Worm (Caenorhabditis elegans) whole organism, L3 larva: ENCODE measurements around the gene R04E5.9.
A peak's percentile ranks its signal among the peaks of the same experiment; 100 is the strongest.

Experiments
- R02D3.7 ChIP-seq: fragments of 150-350 bp; optimal IDR thresholded peaks from 2 replicates; lab custom pipeline; 2014; ENCODE audit warnings: missing biosample characterization, missing genetic modification characterization
- ZK546.5 ChIP-seq: sonication (generic microtip); optimal IDR thresholded peaks from 2 replicates; lab custom pipeline; 2017; ENCODE audit warnings: missing biosample characterization, missing genetic modification characterization
- aly-2 ChIP-seq: fragments of 150-350 bp; optimal IDR thresholded peaks from 2 replicates; lab custom pipeline; 2014; ENCODE audit warnings: missing biosample characterization, missing genetic modification characterization
- ama-1 ChIP-seq: fragments of 150-350 bp; optimal IDR thresholded peaks from 2 replicates; lab custom pipeline; 2018
- ceh-16 ChIP-seq: sonication (generic microtip); optimal IDR thresholded peaks from 2 replicates; lab custom pipeline; 2017; ENCODE audit warnings: missing biosample characterization, missing genetic modification characterization
- ceh-82 ChIP-seq: fragments of 150-350 bp; optimal IDR thresholded peaks from 2 replicates; lab custom pipeline; 2014; ENCODE audit warnings: missing biosample characterization, missing genetic modification characterization
- daf-12 ChIP-seq: fragments of 150-350 bp; optimal IDR thresholded peaks from 2 replicates; lab custom pipeline; 2014; ENCODE audit warnings: missing biosample characterization, missing genetic modification reagents, missing genetic modification characterization
- egl-27 ChIP-seq: sonication (generic microtip); optimal IDR thresholded peaks from 4 replicates; lab custom pipeline; 2017; ENCODE audit warnings: missing biosample characterization, missing genetic modification reagents, missing genetic modification characterization
- egl-5 ChIP-seq: fragments of 150-350 bp; optimal IDR thresholded peaks from 2 replicates; lab custom pipeline; 2017; ENCODE audit warnings: missing biosample characterization, missing genetic modification reagents, missing genetic modification characterization, inconsistent platforms
- elt-2 ChIP-seq: sonication (generic microtip); optimal IDR thresholded peaks from 2 replicates; lab custom pipeline; 2016; ENCODE audit warnings: missing genetic modification reagents, mild to moderate bottlenecking, missing genetic modification characterization, missing compliant biosample characterization
- elt-3 ChIP-seq, 3 experiments: fragments of 150-350 bp in 1 of 3; sonication (generic microtip) in 2 of 3; optimal IDR thresholded peaks; 2 replicates in 2 of 3; 4 replicates in 1 of 3; lab custom pipeline; 2014 to 2017; ENCODE audit warnings: missing biosample characterization in 3 of 3, missing genetic modification characterization in 3 of 3
- eor-1 ChIP-seq, 2 experiments: fragments of 150-350 bp; optimal IDR thresholded peaks; 2 replicates each; lab custom pipeline; 2014 to 2018; ENCODE audit warnings: missing biosample characterization in 2 of 2, missing genetic modification characterization in 2 of 2
- fkh-10 ChIP-seq: sonication (generic microtip); optimal IDR thresholded peaks from 2 replicates; lab custom pipeline; 2017; ENCODE audit warnings: missing biosample characterization, missing genetic modification reagents, missing genetic modification characterization
- fos-1 ChIP-seq: fragments of 150-350 bp; optimal IDR thresholded peaks from 2 replicates; lab custom pipeline; 2014; ENCODE audit warnings: missing biosample characterization, missing genetic modification characterization
- hmg-11 ChIP-seq: sonication (generic microtip); optimal IDR thresholded peaks from 2 replicates; lab custom pipeline; 2016; ENCODE audit warnings: missing genetic modification characterization, missing compliant biosample characterization
- lin-15B ChIP-seq: fragments of 150-350 bp; optimal IDR thresholded peaks from 2 replicates; lab custom pipeline; 2014; ENCODE audit warnings: missing biosample characterization, missing genetic modification characterization
- lin-39 ChIP-seq: fragments of 150-350 bp; optimal IDR thresholded peaks from 2 replicates; lab custom pipeline; 2018; ENCODE audit warnings: missing biosample characterization, missing genetic modification reagents, missing genetic modification characterization
- lsy-12 ChIP-seq: sonication (generic microtip); optimal IDR thresholded peaks from 2 replicates; lab custom pipeline; 2016; ENCODE audit warnings: mild to moderate bottlenecking, missing genetic modification characterization, missing compliant biosample characterization
- mdl-1 ChIP-seq: fragments of 150-350 bp; optimal IDR thresholded peaks from 2 replicates; lab custom pipeline; 2014; ENCODE audit warnings: missing biosample characterization, missing genetic modification characterization
- nfya-1 ChIP-seq: sonication (generic microtip); optimal IDR thresholded peaks from 2 replicates; lab custom pipeline; 2017; ENCODE audit warnings: missing genetic modification characterization, mild to moderate bottlenecking, missing compliant biosample characterization, antibody characterized with exemption, moderate library complexity; ENCODE audit not compliant: insufficient read depth
- nhr-11 ChIP-seq: fragments of 150-350 bp; optimal IDR thresholded peaks from 2 replicates; lab custom pipeline; 2014; ENCODE audit warnings: missing biosample characterization, missing genetic modification characterization
- nhr-25 ChIP-seq: sonication (generic microtip); optimal IDR thresholded peaks from 2 replicates; lab custom pipeline; 2017; ENCODE audit warnings: missing biosample characterization, missing genetic modification characterization
- nhr-43 ChIP-seq: sonication (generic microtip); optimal IDR thresholded peaks from 2 replicates; lab custom pipeline; 2016; ENCODE audit warnings: mild to moderate bottlenecking, missing genetic modification characterization, missing compliant biosample characterization; ENCODE audit not compliant: poor library complexity, severe bottlenecking
- nhr-67 ChIP-seq: fragments of 150-350 bp; optimal IDR thresholded peaks from 2 replicates; lab custom pipeline; 2014; ENCODE audit warnings: missing biosample characterization, missing genetic modification characterization
- nhr-77 ChIP-seq: fragments of 150-350 bp; optimal IDR thresholded peaks from 2 replicates; lab custom pipeline; 2014; ENCODE audit warnings: missing biosample characterization, missing genetic modification characterization
- pha-4 ChIP-seq: fragments of 150-350 bp; optimal IDR thresholded peaks from 2 replicates; lab custom pipeline; 2014; ENCODE audit warnings: missing biosample characterization, missing genetic modification reagents, missing genetic modification characterization
- sea-2 ChIP-seq: fragments of 150-350 bp; sonication (generic microtip); optimal IDR thresholded peaks from 4 replicates; lab custom pipeline; 2014; ENCODE audit warnings: missing biosample characterization, missing genetic modification reagents, missing genetic modification characterization
- skn-1 ChIP-seq: fragments of 150-350 bp; optimal IDR thresholded peaks from 2 replicates; lab custom pipeline; 2014; ENCODE audit warnings: missing biosample characterization, missing genetic modification characterization
- snpc-4 ChIP-seq: fragments of 150-350 bp; optimal IDR thresholded peaks from 2 replicates; lab custom pipeline; 2014; ENCODE audit warnings: missing biosample characterization, missing genetic modification characterization
- tbx-2 ChIP-seq: sonication (generic microtip); optimal IDR thresholded peaks from 2 replicates; lab custom pipeline; 2016; ENCODE audit warnings: mild to moderate bottlenecking, missing genetic modification characterization, missing compliant biosample characterization
- unc-39 ChIP-seq: sonication (generic microtip); optimal IDR thresholded peaks from 4 replicates; lab custom pipeline; 2017; ENCODE audit warnings: missing biosample characterization, missing genetic modification characterization
- unc-62 ChIP-seq: fragments of 150-350 bp; sonication (generic microtip); optimal IDR thresholded peaks from 4 replicates; lab custom pipeline; 2014; ENCODE audit warnings: missing biosample characterization, missing genetic modification reagents, missing genetic modification characterization
- zag-1 ChIP-seq: fragments of 150-350 bp; optimal IDR thresholded peaks from 2 replicates; lab custom pipeline; 2014; ENCODE audit warnings: missing biosample characterization, missing genetic modification characterization
- ztf-11 ChIP-seq: fragments of 150-350 bp; optimal IDR thresholded peaks from 2 replicates; lab custom pipeline; 2014; ENCODE audit warnings: missing biosample characterization, missing genetic modification characterization

R04E5.9 gene

ce11 chrX:8800355-8800754 lies 10.6 kb downstream of the R04E5.9 start:
- no peak for TF ChIP-seq nhr-11 (tag; lab: Kevin White, UChicago)
- no peak for TF ChIP-seq R02D3.7 (tag; lab: Kevin White, UChicago)
- no peak for TF ChIP-seq nhr-77
- no peak for TF ChIP-seq snpc-4
- TF ChIP-seq zag-1 (tag; lab: Kevin White, UChicago) = no peak
- TF ChIP-seq pha-4 = no peak
- no peak for TF ChIP-seq nhr-25 (tag; lab: Kevin White, UChicago)
- no peak for TF ChIP-seq egl-27 (tag; lab: Kevin White, UChicago)
- TF ChIP-seq elt-3 (tag; optimal IDR thresholded peaks at IDR 0.05; lab: Kevin White, UChicago) = no peak
- TF ChIP-seq skn-1 (tag; lab: Kevin White, UChicago) = no peak
- no peak for TF ChIP-seq lin-39 (tag; lab: Kevin White, UChicago)
- TF ChIP-seq unc-62 = no peak
- TF ChIP-seq ceh-82 (tag; lab: Kevin White, UChicago) = no peak
- TF ChIP-seq, all 47 proteins: peak for 0

ce11 chrX:8799925-8800324 lies 11.0 kb downstream of the R04E5.9 start:
- TF ChIP-seq ztf-11 (tag; lab: Kevin White, UChicago) (no peak), hmg-11 (tag; lab: Kevin White, UChicago) (peak; percentile 23), nhr-11 (tag; lab: Kevin White, UChicago) (no peak), nhr-77 (no peak), mdl-1 (tag; lab: Kevin White, UChicago) (no peak), lin-39 (tag; lab: Kevin White, UChicago) (peak; percentile 21), ceh-82 (tag; lab: Kevin White, UChicago) (no peak), eor-1 (tag; optimal IDR thresholded peaks at IDR 0.05; lab: Kevin White, UChicago) (no peak), lsy-12 (no peak), nhr-67 (tag; lab: Kevin White, UChicago) (no peak), unc-39 (tag; lab: Kevin White, UChicago) (no peak), nfya-1 (tag; lab: Kevin White, UChicago) (peak; percentile 39), ZK546.5 (tag; lab: Kevin White, UChicago) (no peak), ama-1 (lab: Kevin White, UChicago) (no peak)
- TF ChIP-seq, all 47 proteins: peak for 3

ce11 chrX:8797653-8798052 lies 13.3 kb downstream of the R04E5.9 start:
- TF ChIP-seq eor-1 (tag; optimal IDR thresholded peaks at IDR 0.05; lab: Kevin White, UChicago) = no peak
- no peak for TF ChIP-seq fos-1
- TF ChIP-seq, all 47 proteins: peak for 0

- TF ChIP-seq lin-39 (tag; lab: Kevin White, UChicago) (peak; percentile 13), egl-5 (tag; lab: Kevin White, UChicago) (peak; percentile 68), pha-4 (peak; percentile 15), fkh-10 (GFP tag; lab: Kevin White, UChicago) (no peak), elt-2 (tag; lab: Kevin White, UChicago) (peak; percentile 37), ztf-11 (tag; lab: Kevin White, UChicago) (no peak), hmg-11 (tag; lab: Kevin White, UChicago) (peak; percentile 13), daf-12 (tag; lab: Kevin White, UChicago) (no peak), nhr-43 (tag; lab: Kevin White, UChicago) (peak; percentile 11), ama-1 (lab: Kevin White, UChicago) (peak; percentile 5), ceh-16 (tag; lab: Kevin White, UChicago) (no peak), nfya-1 (tag; lab: Kevin White, UChicago) (peak; percentile 17), nhr-67 (tag; lab: Kevin White, UChicago) (no peak), tbx-2 (tag; lab: Kevin White, UChicago) (no peak), zag-1 (tag; lab: Kevin White, UChicago) (no peak), lin-15B (tag; lab: Kevin White, UChicago) (no peak), skn-1 (tag; lab: Kevin White, UChicago) (peak; percentile 2)
Observed at ce11 chrX:8796699-8797282, 14.2 kb downstream of the R04E5.9 start, which contains the start of gene R04E5.7. TSS of gene R04E5.7 (minus strand) at chrX:8797262.

DNA sequence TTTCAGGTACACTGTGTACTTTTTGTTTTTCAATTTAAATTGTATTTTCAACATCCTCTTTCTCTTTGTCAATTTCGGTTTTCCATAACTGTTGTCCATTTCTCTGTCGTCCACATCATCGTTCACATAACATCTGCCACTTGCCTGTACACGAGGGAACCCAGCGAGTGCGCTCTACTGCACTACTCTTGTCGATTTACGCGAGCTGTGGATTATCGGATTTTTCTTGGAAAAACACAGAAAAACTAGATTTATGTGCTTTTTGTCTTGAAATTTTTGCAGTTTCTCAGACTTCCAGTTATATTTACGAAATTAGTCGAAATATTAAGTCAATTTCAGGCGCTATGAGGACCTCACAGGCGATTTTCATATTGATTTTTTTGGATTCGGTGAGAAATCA lies 19.1 kb downstream of the R04E5.9 start, which contains the start of gene chup-1:
TSS of gene chup-1 (plus strand) at position 340 of the 400 bp plus-strand sequence.
- TF ChIP-seq unc-62 = no peak
- no peak for TF ChIP-seq nhr-77
- TF ChIP-seq egl-5 (tag; lab: Kevin White, UChicago) = peak; percentile 33
- peak; percentile 22 for TF ChIP-seq elt-2 (tag; lab: Kevin White, UChicago)
- TF ChIP-seq R02D3.7 (tag; lab: Kevin White, UChicago) = peak; percentile 89
- TF ChIP-seq ztf-11 (tag; lab: Kevin White, UChicago) = no peak
- peak; percentile 55 for TF ChIP-seq lin-15B (tag; lab: Kevin White, UChicago)
- TF ChIP-seq elt-3 (tag; optimal IDR thresholded peaks at IDR 0.05; lab: Kevin White, UChicago) = no peak
- TF ChIP-seq nfya-1 (tag; lab: Kevin White, UChicago) = peak; percentile 41
- TF ChIP-seq aly-2 (tag; lab: Kevin White, UChicago) = no peak
- peak; percentile 18 for TF ChIP-seq snpc-4
- TF ChIP-seq lin-39 (tag; lab: Kevin White, UChicago) = peak; percentile 46
- TF ChIP-seq pha-4 = peak; percentile 60
- TF ChIP-seq sea-2 (GFP tag; lab: Kevin White, UChicago) = no peak
- no peak for TF ChIP-seq tbx-2 (tag; lab: Kevin White, UChicago)
- no peak for TF ChIP-seq lsy-12
